Worm (Caenorhabditis elegans) whole organism, young adult: Measurements from ENCODE around the gene srd-29.

Experiments
- D2030.7 ChIP-seq: fragments of 200-800 bp; sonication (Bioruptor generic); IDR thresholded peaks from 2 replicates; pipeline ENCODE4 v1.3.6; 2022; ENCODE audit warnings: missing genetic modification reagents, missing genetic modification characterization, missing compliant biosample characterization
- F23B12.7 ChIP-seq: sonication (generic microtip); optimal IDR thresholded peaks from 2 replicates; lab custom pipeline; 2017; ENCODE audit warnings: missing genetic modification characterization, mild to moderate bottlenecking, missing compliant biosample characterization, antibody characterized with exemption, moderate library complexity; ENCODE audit not compliant: insufficient read depth
- F37B4.10 ChIP-seq: fragments of 200-800 bp; sonication (Bioruptor generic); IDR thresholded peaks from 2 replicates; pipeline ENCODE4 v1.3.6; 2022; ENCODE audit warnings: missing genetic modification characterization, missing compliant biosample characterization
- F39B2.1 ChIP-seq: fragments of 200-800 bp; sonication (Bioruptor generic); IDR thresholded peaks from 2 replicates; pipeline ENCODE4 v1.3.6; 2022; ENCODE audit warnings: missing genetic modification reagents, missing genetic modification characterization, missing compliant biosample characterization
- F52B5.7 ChIP-seq: sonication (generic microtip); optimal IDR thresholded peaks from 2 replicates; lab custom pipeline; 2016; ENCODE audit warnings: mild to moderate bottlenecking, missing genetic modification characterization, missing compliant biosample characterization
- F55B11.4 ChIP-seq: sonication (generic microtip); optimal IDR thresholded peaks from 2 replicates; lab custom pipeline; 2016; ENCODE audit warnings: missing compliant biosample characterization, missing genetic modification characterization, borderline replicate concordance; ENCODE audit not compliant: insufficient read depth
- T26A5.8 ChIP-seq: sonication (generic microtip); optimal IDR thresholded peaks from 2 replicates; lab custom pipeline; 2016; ENCODE audit warnings: missing genetic modification characterization, missing compliant biosample characterization
- Y53F4B.3 ChIP-seq: fragments of 200-800 bp; sonication (Bioruptor generic); IDR thresholded peaks from 2 replicates; pipeline ENCODE4 v1.3.6; 2022; ENCODE audit warnings: missing genetic modification reagents, missing genetic modification characterization, missing compliant biosample characterization
- aptf-3 ChIP-seq: fragments of 200-800 bp; sonication (Bioruptor generic); IDR thresholded peaks from 2 replicates; pipeline ENCODE4 v1.3.6; 2022; ENCODE audit warnings: missing genetic modification characterization, missing compliant biosample characterization
- attf-5 ChIP-seq: fragments of 200-800 bp; sonication (Bioruptor generic); optimal IDR thresholded peaks from 2 replicates; lab custom pipeline; 2018; ENCODE audit warnings: mild to moderate bottlenecking, missing genetic modification characterization, missing compliant biosample characterization
- attf-6 ChIP-seq: fragments of 200-800 bp; sonication (Bioruptor generic); IDR thresholded peaks from 2 replicates; pipeline ENCODE4 v1.3.6; 2022; ENCODE audit warnings: missing genetic modification reagents, missing genetic modification characterization, missing compliant biosample characterization
- ccch-3 ChIP-seq: fragments of 200-800 bp; sonication (Bioruptor generic); optimal IDR thresholded peaks from 2 replicates; lab custom pipeline; 2018; ENCODE audit warnings: mild to moderate bottlenecking, missing genetic modification characterization, missing compliant biosample characterization
- cebp-1 ChIP-seq, 2 experiments: fragments of 200-800 bp in 1 of 2; sonication (Bioruptor generic) in 1 of 2; sonication (generic microtip) in 1 of 2; IDR thresholded peaks in 1 of 2; optimal IDR thresholded peaks in 1 of 2; 2 replicates each; pipeline versions ENCODE4 v1.3.6 to Lab custom; 2017 to 2022; ENCODE audit warnings: missing compliant biosample characterization in 2 of 2, missing genetic modification characterization in 2 of 2, mild to moderate bottlenecking in 1 of 2, missing genetic modification reagents in 1 of 2, moderate library complexity in 1 of 2
- ceh-40 ChIP-seq: fragments of 200-800 bp; sonication (Bioruptor generic); IDR thresholded peaks from 2 replicates; pipeline ENCODE4 v1.3.6; 2022; ENCODE audit warnings: missing genetic modification characterization, missing compliant biosample characterization
- ceh-91 ChIP-seq: fragments of 200-800 bp; sonication (Bioruptor generic); IDR thresholded peaks from 2 replicates; pipeline ENCODE4 v1.3.6; 2022; ENCODE audit warnings: missing genetic modification reagents, missing genetic modification characterization, missing compliant biosample characterization
- efl-1 ChIP-seq: fragments of 150-350 bp; optimal IDR thresholded peaks from 2 replicates; lab custom pipeline; 2014; ENCODE audit warnings: missing biosample characterization, missing genetic modification reagents, missing genetic modification characterization
- egl-18 ChIP-seq: fragments of 200-800 bp; sonication (Bioruptor generic); IDR thresholded peaks from 2 replicates; pipeline ENCODE4 v1.3.6; 2022; ENCODE audit warnings: missing genetic modification reagents, missing genetic modification characterization, missing compliant biosample characterization
- egrh-3 ChIP-seq: fragments of 200-800 bp; sonication (Bioruptor generic); IDR thresholded peaks from 2 replicates; pipeline ENCODE4 v1.3.6; 2022; ENCODE audit warnings: missing genetic modification reagents, missing genetic modification characterization, missing compliant biosample characterization
- hlh-12 ChIP-seq: sonication (generic microtip); optimal IDR thresholded peaks from 2 replicates; lab custom pipeline; 2016; ENCODE audit warnings: missing genetic modification characterization, missing compliant biosample characterization
- hlh-26 ChIP-seq: fragments of 200-800 bp; sonication (Bioruptor generic); conservative IDR thresholded peaks from 2 replicates; pipeline ENCODE4 v1.3.6; 2022; ENCODE audit warnings: missing genetic modification reagents, missing genetic modification characterization, missing compliant biosample characterization
- hmg-1.2 ChIP-seq: fragments of 200-800 bp; sonication (Bioruptor generic); IDR thresholded peaks from 2 replicates; pipeline ENCODE4 v1.3.6; 2022; ENCODE audit warnings: missing genetic modification reagents, missing genetic modification characterization, missing compliant biosample characterization
- lir-1 ChIP-seq: fragments of 200-800 bp; sonication (Bioruptor generic); conservative IDR thresholded peaks from 2 replicates; pipeline ENCODE4 v1.3.6; 2022; ENCODE audit warnings: missing genetic modification reagents, missing genetic modification characterization, missing compliant biosample characterization
- lsy-27 ChIP-seq: sonication (generic microtip); optimal IDR thresholded peaks from 2 replicates; lab custom pipeline; 2017; ENCODE audit warnings: missing genetic modification characterization, mild to moderate bottlenecking, missing compliant biosample characterization, antibody characterized with exemption, missing genotype, borderline replicate concordance; ENCODE audit not compliant: insufficient read depth
- madf-6 ChIP-seq: fragments of 200-800 bp; sonication (Bioruptor generic); IDR thresholded peaks from 2 replicates; pipeline ENCODE4 v1.3.6; 2022; ENCODE audit warnings: missing genetic modification reagents, missing genetic modification characterization, missing compliant biosample characterization
- mel-28 ChIP-seq: sonication (generic microtip); optimal IDR thresholded peaks from 2 replicates; lab custom pipeline; 2016; ENCODE audit warnings: borderline replicate concordance, mild to moderate bottlenecking, missing genetic modification characterization, missing compliant biosample characterization
- nhr-179 ChIP-seq: sonication (generic microtip); optimal IDR thresholded peaks from 2 replicates; lab custom pipeline; 2016; ENCODE audit warnings: mild to moderate bottlenecking, missing genetic modification characterization, missing compliant biosample characterization
- pbrm-1 ChIP-seq: fragments of 200-800 bp; sonication (Bioruptor generic); IDR thresholded peaks from 2 replicates; pipeline ENCODE4 v1.3.6; 2022; ENCODE audit warnings: missing genetic modification reagents, missing genetic modification characterization, missing compliant biosample characterization
- pha-4 ChIP-seq: fragments of 150-350 bp; sonication (generic microtip); optimal IDR thresholded peaks from 2 replicates; lab custom pipeline; 2014; ENCODE audit warnings: missing biosample characterization, missing genetic modification reagents, missing genetic modification characterization
- rpc-1 ChIP-seq, 2 experiments: fragments of 150-350 bp in 1 of 2; sonication (generic microtip) in 1 of 2; optimal IDR thresholded peaks; 2 replicates each; lab custom pipeline; 2014 to 2018; ENCODE audit warnings: missing biosample characterization in 1 of 2, missing genetic modification characterization in 1 of 2, missing genetic modification reagents in 1 of 2, missing genotype in 1 of 2
- sdz-38 ChIP-seq: sonication (generic microtip); optimal IDR thresholded peaks from 2 replicates; lab custom pipeline; 2016; ENCODE audit warnings: missing genotype, missing genetic modification characterization, missing compliant biosample characterization
- snpc-1.3 ChIP-seq: sonication (generic microtip); optimal IDR thresholded peaks from 2 replicates; lab custom pipeline; 2017; ENCODE audit warnings: missing genetic modification characterization, mild to moderate bottlenecking, missing compliant biosample characterization, antibody characterized with exemption, moderate library complexity, missing genotype, missing genetic modification reagents; ENCODE audit not compliant: insufficient read depth
- somi-1 ChIP-seq: fragments of 200-800 bp; sonication (Bioruptor generic); optimal IDR thresholded peaks from 2 replicates; lab custom pipeline; 2018; ENCODE audit warnings: mild to moderate bottlenecking, missing genetic modification characterization, missing compliant biosample characterization
- tbp1 ChIP-seq: fragments of 200-800 bp; sonication (Bioruptor generic); optimal IDR thresholded peaks from 2 replicates; lab custom pipeline; 2018; ENCODE audit warnings: mild to moderate bottlenecking, missing genetic modification characterization, missing compliant biosample characterization
- xnd-1 ChIP-seq: sonication (generic microtip); optimal IDR thresholded peaks from 2 replicates; lab custom pipeline; 2016; ENCODE audit warnings: missing genotype, missing genetic modification reagents, missing genetic modification characterization, missing compliant biosample characterization
- zfh-2 ChIP-seq: fragments of 200-800 bp; sonication (Bioruptor generic); conservative IDR thresholded peaks from 2 replicates; pipeline ENCODE4 v1.3.6; 2022; ENCODE audit warnings: missing genetic modification reagents, missing genetic modification characterization, missing compliant biosample characterization
- ztf-22 ChIP-seq: fragments of 200-800 bp; sonication (Bioruptor generic); optimal IDR thresholded peaks from 2 replicates; lab custom pipeline; 2018; ENCODE audit warnings: mild to moderate bottlenecking, missing genetic modification characterization, moderate library complexity, missing compliant biosample characterization
- ztf-25 ChIP-seq: fragments of 200-800 bp; sonication (Bioruptor generic); IDR thresholded peaks from 2 replicates; pipeline ENCODE4 v1.3.6; 2022; ENCODE audit warnings: missing genetic modification reagents, missing genetic modification characterization, missing compliant biosample characterization
- ztf-28 ChIP-seq: fragments of 200-800 bp; sonication (Bioruptor generic); IDR thresholded peaks from 2 replicates; pipeline ENCODE4 v1.3.6; 2022; ENCODE audit warnings: missing genetic modification reagents, missing genetic modification characterization, missing compliant biosample characterization
- ztf-6 ChIP-seq: fragments of 200-800 bp; sonication (Bioruptor generic); IDR thresholded peaks from 2 replicates; pipeline ENCODE4 v1.3.6; 2022; ENCODE audit warnings: missing genetic modification reagents, missing genetic modification characterization, missing compliant biosample characterization

The srd-29 gene

ce11 chrV:7643416-7643815 lies 7.8 kb downstream of the srd-29 start, which contains the start of gene F07C4.11:
Gene F07C4.11, minus strand, starts transcription at chrV:7643516.
- TF ChIP-seq sdz-38 (no peak), somi-1 (GFP tag; lab: Kevin White, UChicago) (no peak)

- TF ChIP-seq ztf-22 (GFP tag; lab: Kevin White, UChicago) (no peak), mel-28 (no peak), F52B5.7 (tag; lab: Kevin White, UChicago) (no peak), F23B12.7 (no peak), aptf-3 (GFP tag; lab: Robert Waterston, UW) (no peak), efl-1 (no peak), zfh-2 (GFP tag; lab: Robert Waterston, UW) (no peak), pbrm-1 (no peak), F37B4.10 (GFP tag; lab: Robert Waterston, UW) (no peak), nhr-179 (tag; lab: Kevin White, UChicago) (no peak), attf-6 (GFP tag; lab: Robert Waterston, UW) (no peak), egl-18 (no peak)
- TF ChIP-seq, all 124 proteins: peak for 0
Measured at ce11 chrV:7645454-7645853, 9.9 kb downstream of the srd-29 start, which contains the start of gene str-47. Gene str-47, plus strand, starts transcription at chrV:7645754.

ce11 chrV:7647147-7647546 lies 11.6 kb downstream of the srd-29 start:
- TF ChIP-seq D2030.7 (no peak), rpc-1 (optimal IDR thresholded peaks at IDR 0.05; lab: Kevin White, UChicago) (no peak), rpc-1 (tag; optimal IDR thresholded peaks at IDR 0.05; lab: Kevin White, UChicago) (peak; percentile 8), Y53F4B.3 (GFP tag; lab: Robert Waterston, UW) (no peak), madf-6 (no peak)

- TF ChIP-seq lsy-27 (tag; lab: Kevin White, UChicago) = no peak
- no peak for TF ChIP-seq hmg-1.2 (GFP tag; lab: Robert Waterston, UW)
- TF ChIP-seq tbp1 = no peak
- no peak for TF ChIP-seq rpc-1 (optimal IDR thresholded peaks at IDR 0.05; lab: Kevin White, UChicago)
- TF ChIP-seq rpc-1 (tag; optimal IDR thresholded peaks at IDR 0.05; lab: Kevin White, UChicago) = no peak
- no peak for TF ChIP-seq F39B2.1
- no peak for TF ChIP-seq pha-4 (tag; lab: Kevin White, UChicago)
- TF ChIP-seq zfh-2 (GFP tag; lab: Robert Waterston, UW) = no peak
- no peak for TF ChIP-seq hlh-12
- no peak for TF ChIP-seq ccch-3 (GFP tag; lab: Kevin White, UChicago)
- TF ChIP-seq efl-1 = no peak
- TF ChIP-seq nhr-179 (tag; lab: Kevin White, UChicago) = no peak
- TF ChIP-seq ztf-28 (GFP tag; lab: Robert Waterston, UW) = no peak
- no peak for TF ChIP-seq ztf-25 (GFP tag; lab: Robert Waterston, UW)
- no peak for TF ChIP-seq lir-1
- TF ChIP-seq ceh-40 (GFP tag; lab: Robert Waterston, UW) = no peak
- TF ChIP-seq cebp-1 (GFP tag; IDR thresholded peaks at IDR 0.05; lab: Robert Waterston, UW) = no peak
- TF ChIP-seq cebp-1 (tag; optimal IDR thresholded peaks at IDR 0.05; lab: Kevin White, UChicago) = no peak
- TF ChIP-seq F55B11.4 = no peak
Measured at ce11 chrV:7649963-7650362, 14.4 kb downstream of the srd-29 start.

ce11 chrV:7651757-7652156 lies 16.2 kb downstream of the srd-29 start, which contains the start of gene srh-234:
Gene srh-234, minus strand, starts transcription at chrV:7651857.
- TF ChIP-seq snpc-1.3 (tag; lab: Kevin White, UChicago) = no peak
- no peak for TF ChIP-seq hlh-26 (GFP tag; lab: Robert Waterston, UW)
- no peak for TF ChIP-seq xnd-1 (tag; lab: Kevin White, UChicago)
- no peak for TF ChIP-seq T26A5.8 (tag; lab: Kevin White, UChicago)
- no peak for TF ChIP-seq ceh-40 (GFP tag; lab: Robert Waterston, UW)
- TF ChIP-seq attf-5 (GFP tag; lab: Kevin White, UChicago) = no peak
- TF ChIP-seq ceh-91 = no peak
- TF ChIP-seq egrh-3 (GFP tag; lab: Robert Waterston, UW) = no peak
- TF ChIP-seq zfh-2 (GFP tag; lab: Robert Waterston, UW) = no peak
- no peak for TF ChIP-seq F37B4.10 (GFP tag; lab: Robert Waterston, UW)
- TF ChIP-seq ztf-6 (GFP tag; lab: Robert Waterston, UW) = no peak
- TF ChIP-seq efl-1 = no peak
- TF ChIP-seq, all 124 proteins: peak for 0
